Worm (Caenorhabditis elegans) whole organism, L3 larva: ENCODE results near the gene cthd-1.

Experiments
- ama-1 ChIP-seq: fragments of 150-350 bp; optimal IDR thresholded peaks from 2 replicates; lab custom pipeline; 2018
- nhr-25 ChIP-seq: sonication (generic microtip); optimal IDR thresholded peaks from 2 replicates; lab custom pipeline; 2017; ENCODE audit warnings: missing biosample characterization, missing genetic modification characterization
- snpc-4 ChIP-seq: fragments of 150-350 bp; optimal IDR thresholded peaks from 2 replicates; lab custom pipeline; 2014; ENCODE audit warnings: missing biosample characterization, missing genetic modification characterization
- tbx-2 ChIP-seq: sonication (generic microtip); optimal IDR thresholded peaks from 2 replicates; lab custom pipeline; 2016; ENCODE audit warnings: mild to moderate bottlenecking, missing genetic modification characterization, missing compliant biosample characterization
- unc-39 ChIP-seq: sonication (generic microtip); optimal IDR thresholded peaks from 4 replicates; lab custom pipeline; 2017; ENCODE audit warnings: missing biosample characterization, missing genetic modification characterization
- unc-62 ChIP-seq: fragments of 150-350 bp; sonication (generic microtip); optimal IDR thresholded peaks from 4 replicates; lab custom pipeline; 2014; ENCODE audit warnings: missing biosample characterization, missing genetic modification reagents, missing genetic modification characterization

DNA sequence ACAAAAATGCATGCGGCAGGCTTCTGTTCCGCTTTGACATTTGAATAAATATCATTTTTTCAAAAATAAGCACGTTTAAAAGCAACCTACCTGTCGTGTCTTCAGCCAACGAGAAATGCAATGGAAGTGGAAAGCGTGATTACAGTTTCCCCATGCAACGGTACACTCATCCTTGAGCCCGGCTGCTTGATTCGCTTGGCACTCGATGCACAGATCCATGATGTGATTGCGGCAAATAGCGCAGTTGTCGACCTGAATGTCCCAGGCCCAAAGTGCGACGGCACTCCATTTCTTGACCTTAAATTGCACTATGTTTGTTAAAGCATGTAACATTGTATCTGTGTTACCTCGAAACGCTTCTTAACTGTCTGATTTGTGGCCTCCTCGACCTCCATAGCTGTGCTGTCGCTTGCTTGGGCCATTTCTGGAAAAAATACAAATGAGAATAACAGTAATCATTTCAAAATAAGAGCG lies 12.1 kb downstream of the cthd-1 start, which contains the start of gene rbx-1:
- TF ChIP-seq snpc-4 (tag; lab: Kevin White, UChicago), result no peak
- TF ChIP-seq unc-62, result no peak
- TF ChIP-seq unc-39, result no peak
- no peak for TF ChIP-seq nhr-25 (tag; lab: Kevin White, UChicago)
- no peak for TF ChIP-seq ama-1 (lab: Kevin White, UChicago)
- TF ChIP-seq tbx-2 (tag; lab: Kevin White, UChicago), result no peak
